Worm (Caenorhabditis elegans): ENCODE data around the gene kmo-1.

kmo-1 gene

ce11 chrV:12111452-12111851 is 41.1 kb upstream of the kmo-1 start, which contains the start of gene lhpp-1 (continued):
- no peak for TF ChIP-seq ces-1 (GFP tag; optimal IDR thresholded peaks at IDR 0.05)
- TF ChIP-seq nhr-28 (tag; optimal IDR thresholded peaks at IDR 0.05) = no peak
- TF ChIP-seq nhr-237 (tag; optimal IDR thresholded peaks at IDR 0.05) = no peak
- no peak for TF ChIP-seq irx-1 (tag; optimal IDR thresholded peaks at IDR 0.05)
- no peak for TF ChIP-seq unc-86 (tag; optimal IDR thresholded peaks at IDR 0.05)
- no peak for TF ChIP-seq C16A3.4 (tag; optimal IDR thresholded peaks at IDR 0.05)
- no peak for TF ChIP-seq pqm-1 (tag; optimal IDR thresholded peaks at IDR 0.05)
- peak in 1 of 2 experiments; percentile 14 for TF ChIP-seq mdl-1 (tag; optimal IDR thresholded peaks at IDR 0.05)
- peak; percentile 5 for TF ChIP-seq lin-14 (GFP tag; optimal IDR thresholded peaks at IDR 0.05)
- TF ChIP-seq nhr-19 (GFP tag; conservative IDR thresholded peaks at IDR 0.05) = no peak
- TF ChIP-seq C34B4.2 (tag; optimal IDR thresholded peaks at IDR 0.05) = no peak
- TF ChIP-seq nhr-77 (tag; optimal IDR thresholded peaks at IDR 0.05) = no peak
- no peak for TF ChIP-seq efl-3 (GFP tag; optimal IDR thresholded peaks at IDR 0.05)
- TF ChIP-seq mab-9 (GFP tag; IDR thresholded peaks at IDR 0.05) = no peak
- no peak for TF ChIP-seq snpc-4 (tag; optimal IDR thresholded peaks at IDR 0.05)
- TF ChIP-seq elt-3 (tag; optimal IDR thresholded peaks at IDR 0.05) = peak in 1 of 6 experiments; percentile 12
- TF ChIP-seq sptf-1 (tag; optimal IDR thresholded peaks at IDR 0.05) = no peak
- no peak for TF ChIP-seq mep-1 (tag; optimal IDR thresholded peaks at IDR 0.05)
- no peak for TF ChIP-seq ama-1 (optimal IDR thresholded peaks at IDR 0.05)
- no peak for TF ChIP-seq lin-13 (GFP tag; optimal IDR thresholded peaks at IDR 0.05)
- TF ChIP-seq lin-35 (GFP tag; optimal IDR thresholded peaks at IDR 0.05) = peak; percentile 48 to 78
- no peak for TF ChIP-seq elt-2 (tag; optimal IDR thresholded peaks at IDR 0.05)
- TF ChIP-seq unc-130 (tag; optimal IDR thresholded peaks at IDR 0.05) = no peak
- TF ChIP-seq sup-37 (GFP tag; optimal IDR thresholded peaks at IDR 0.05) = no peak
- TF ChIP-seq hlh-4 (tag; optimal IDR thresholded peaks at IDR 0.05) = no peak
- no peak for TF ChIP-seq nhr-76 (tag; optimal IDR thresholded peaks at IDR 0.05)
- no peak for TF ChIP-seq lin-39 (tag; optimal IDR thresholded peaks at IDR 0.05)
- no peak for TF ChIP-seq lir-3 (tag; optimal IDR thresholded peaks at IDR 0.05; ENCODE audit: poor library complexity)
- TF ChIP-seq pax-3 (tag; optimal IDR thresholded peaks at IDR 0.05) = no peak
- TF ChIP-seq zip-4 (GFP tag; optimal IDR thresholded peaks at IDR 0.05) = no peak
- TF ChIP-seq fkh-10 (GFP tag; optimal IDR thresholded peaks at IDR 0.05) = no peak
- TF ChIP-seq pag-3 (tag; optimal IDR thresholded peaks at IDR 0.05; ENCODE audit: borderline replicate concordance, insufficient read depth) = no peak
- no peak for TF ChIP-seq nhr-11 (tag; optimal IDR thresholded peaks at IDR 0.05)
- TF ChIP-seq dsc-1 (tag; optimal IDR thresholded peaks at IDR 0.05) = no peak
- TF ChIP-seq unc-98 (GFP tag; IDR thresholded peaks at IDR 0.05) = no peak
- no peak for TF ChIP-seq swsn-7 (tag; optimal IDR thresholded peaks at IDR 0.05)
- no peak for TF ChIP-seq fkh-4 (tag; optimal IDR thresholded peaks at IDR 0.05; ENCODE audit: borderline replicate concordance)
- TF ChIP-seq dpl-1 (GFP tag; optimal IDR thresholded peaks at IDR 0.05) = peak; percentile 20 to 61 (median 55)
- TF ChIP-seq ceh-90 (tag; optimal IDR thresholded peaks at IDR 0.05) = no peak
- TF ChIP-seq nhr-71 (tag; optimal IDR thresholded peaks at IDR 0.05) = no peak
- peak; percentile 68 for TF ChIP-seq blmp-1 (tag; optimal IDR thresholded peaks at IDR 0.05)
- TF ChIP-seq egl-27 (tag; optimal IDR thresholded peaks at IDR 0.05) = no peak

- TF ChIP-seq elt-3 (tag; optimal IDR thresholded peaks at IDR 0.05) (no peak), tbx-2 (tag; optimal IDR thresholded peaks at IDR 0.05) (no peak), aly-2 (tag; optimal IDR thresholded peaks at IDR 0.05) (no peak), dpl-1 (GFP tag; optimal IDR thresholded peaks at IDR 0.05) (no peak), skn-1 (tag; optimal IDR thresholded peaks at IDR 0.05) (no peak), nhr-85 (tag) (no peak), ceh-82 (tag; optimal IDR thresholded peaks at IDR 0.05) (peak in 1 of 3 experiments; percentile 18), snu-23 (GFP tag; optimal IDR thresholded peaks at IDR 0.05) (peak; percentile 7), efl-1 (optimal IDR thresholded peaks at IDR 0.05) (no peak), efl-1 (GFP tag; optimal IDR thresholded peaks at IDR 0.05 in 1 of 2) (peak in 1 of 2 experiments; percentile 53), ets-5 (GFP tag; IDR thresholded peaks at IDR 0.05) (no peak), F16B12.6 (tag; optimal IDR thresholded peaks at IDR 0.05) (no peak), pag-3 (tag; optimal IDR thresholded peaks at IDR 0.05; ENCODE audit: borderline replicate concordance, insufficient read depth) (no peak), nhr-20 (tag; optimal IDR thresholded peaks at IDR 0.05) (peak; percentile 21), lin-35 (GFP tag; optimal IDR thresholded peaks at IDR 0.05) (peak in 1 of 2 experiments; percentile 47), blmp-1 (tag; optimal IDR thresholded peaks at IDR 0.05) (peak; percentile 75), ama-1 (optimal IDR thresholded peaks at IDR 0.05) (no peak), mdl-1 (tag; optimal IDR thresholded peaks at IDR 0.05) (no peak), lin-14 (GFP tag; optimal IDR thresholded peaks at IDR 0.05) (peak; percentile 34), lsy-2 (tag; optimal IDR thresholded peaks at IDR 0.05) (peak in 1 of 2 experiments; percentile 5), unc-130 (tag; optimal IDR thresholded peaks at IDR 0.05) (no peak), unc-98 (GFP tag; IDR thresholded peaks at IDR 0.05) (no peak)
Measured at ce11 chrV:12106841-12107240, 36.5 kb upstream of the kmo-1 start, which contains the start of gene nhr-136. TSS of gene nhr-136 (plus strand) at chrV:12107141.

Data from whole organism, L1 larva.